Fruit fly (Drosophila melanogaster): ENCODE results near the gene CG3168.

CG3168 gene

dm6 chrX:6683635-6684499, 55.9 kb downstream of the CG3168 start, which contains the start of gene Pink1 (continued):
- TF ChIP-seq corto (GFP tag; optimal IDR thresholded peaks at IDR 0.05) = no peak
- peak; percentile 11 for TF ChIP-seq Sin3A (optimal IDR thresholded peaks at IDR 0.05)
- TF ChIP-seq CG9876 (GFP tag; optimal IDR thresholded peaks at IDR 0.05) = no peak
- peak; percentile 23 for TF ChIP-seq Fer1 (GFP tag; optimal IDR thresholded peaks at IDR 0.05)
- TF ChIP-seq CG9727 (GFP tag; optimal IDR thresholded peaks at IDR 0.05) = no peak
- TF ChIP-seq CG1024 (GFP tag; IDR thresholded peaks at IDR 0.05) = no peak
- TF ChIP-seq CG10366 (GFP tag; IDR thresholded peaks at IDR 0.05) = no peak
- no peak for TF ChIP-seq Awh (GFP tag; IDR thresholded peaks at IDR 0.05)
- TF ChIP-seq btn (GFP tag; optimal IDR thresholded peaks at IDR 0.05) = no peak
- peak; percentile 52 for TF ChIP-seq pzg (GFP tag; optimal IDR thresholded peaks at IDR 0.05)
- TF ChIP-seq knrl (GFP tag; IDR thresholded peaks at IDR 0.05; ENCODE audit: partially characterized antibody) = peak; percentile 57
- TF ChIP-seq fd96Cb (tag; optimal IDR thresholded peaks at IDR 0.05) = no peak
- no peak for TF ChIP-seq eve (GFP tag; optimal IDR thresholded peaks at IDR 0.05)
- TF ChIP-seq ind (GFP tag; optimal IDR thresholded peaks at IDR 0.05) = no peak
- no peak for TF ChIP-seq CG9609 (GFP tag; optimal IDR thresholded peaks at IDR 0.05)
- no peak for TF ChIP-seq CG15479 (GFP tag; optimal IDR thresholded peaks at IDR 0.05)
- no peak for TF ChIP-seq Sry-β (GFP tag; optimal IDR thresholded peaks at IDR 0.05)
- TF ChIP-seq sima (GFP tag; optimal IDR thresholded peaks at IDR 0.05) = no peak
- TF ChIP-seq CG32772 (GFP tag; IDR thresholded peaks at IDR 0.05) = no peak
- TF ChIP-seq Neu2 (GFP tag; optimal IDR thresholded peaks at IDR 0.05; ENCODE audit: borderline replicate concordance) = no peak
- no peak for TF ChIP-seq CG34422 (GFP tag; IDR thresholded peaks at IDR 0.05)
- TF ChIP-seq gem (tag; optimal IDR thresholded peaks at IDR 0.05) = no peak
- TF ChIP-seq h (optimal IDR thresholded peaks at IDR 0.05) = no peak
- TF ChIP-seq salm (tag; optimal IDR thresholded peaks at IDR 0.05) = no peak
- no peak for TF ChIP-seq gt (GFP tag; IDR thresholded peaks at IDR 0.05)
- no peak for TF ChIP-seq esg (GFP tag; conservative IDR thresholded peaks at IDR 0.05)
- no peak for TF ChIP-seq ara (GFP tag; IDR thresholded peaks at IDR 0.05)
- TF ChIP-seq wek (GFP tag; optimal IDR thresholded peaks at IDR 0.05) = no peak
- TF ChIP-seq CG30020 (tag; optimal IDR thresholded peaks at IDR 0.05) = no peak
- peak; percentile 2 for TF ChIP-seq Abd-B (GFP tag; optimal IDR thresholded peaks at IDR 0.05)
- no peak for TF ChIP-seq cwo (GFP tag; optimal IDR thresholded peaks at IDR 0.05)
- TF ChIP-seq CG8765 (GFP tag; IDR thresholded peaks at IDR 0.05) = no peak
- TF ChIP-seq hbn (GFP tag; IDR thresholded peaks at IDR 0.05; ENCODE audit: partially characterized antibody) = no peak
- TF ChIP-seq NC2β (GFP tag; optimal IDR thresholded peaks at IDR 0.05) = no peak
- no peak for TF ChIP-seq CG8089 (GFP tag; optimal IDR thresholded peaks at IDR 0.05)
- TF ChIP-seq CG9817 (tag; optimal IDR thresholded peaks at IDR 0.05) = no peak
- TF ChIP-seq CTCF (GFP tag; optimal IDR thresholded peaks at IDR 0.05) = peak; percentile 57
- no peak for TF ChIP-seq CG10274 (GFP tag; optimal IDR thresholded peaks at IDR 0.05)
- TF ChIP-seq sd (tag; optimal IDR thresholded peaks at IDR 0.05) = no peak
- peak; percentile 14 for TF ChIP-seq sug (tag; optimal IDR thresholded peaks at IDR 0.05)
- no peak for TF ChIP-seq CG9215 (GFP tag; IDR thresholded peaks at IDR 0.05)
- no peak for TF ChIP-seq org-1 (GFP tag; optimal IDR thresholded peaks at IDR 0.05)
- peak; percentile 12 for TF ChIP-seq Dp (GFP tag; optimal IDR thresholded peaks at IDR 0.05)
- no peak for TF ChIP-seq prd (optimal IDR thresholded peaks at IDR 0.05)
- TF ChIP-seq prd (GFP tag; IDR thresholded peaks at IDR 0.05) = no peak
- no peak for TF ChIP-seq Atf-2 (GFP tag; optimal IDR thresholded peaks at IDR 0.05)
- no peak for TF ChIP-seq dpn (GFP tag; optimal IDR thresholded peaks at IDR 0.05)
- no peak for TF ChIP-seq yki (optimal IDR thresholded peaks at IDR 0.05)
- no peak for TF ChIP-seq CG17568 (GFP tag; optimal IDR thresholded peaks at IDR 0.05)
- TF ChIP-seq slp2 (GFP tag; optimal IDR thresholded peaks at IDR 0.05) = no peak
- no peak for TF ChIP-seq HLH54F (GFP tag; optimal IDR thresholded peaks at IDR 0.05)
- no peak for TF ChIP-seq CG13424 (tag; optimal IDR thresholded peaks at IDR 0.05)

Data from whole organism, embryonic.